Fruit fly (Drosophila melanogaster) whole organism, prepupa: Measurements from ENCODE around the gene ppk14.

ENCODE experiments used
- CG15336 ChIP-seq: fragments of 200-800 bp; sonication (Bioruptor generic); IDR thresholded peaks from 2 replicates; pipeline ENCODE4 v1.3.6; 2022; ENCODE audit warnings: missing biosample characterization, missing genetic modification characterization
- CG1621 ChIP-seq: fragments of 200-800 bp; sonication (Bioruptor generic); optimal IDR thresholded peaks from 3 replicates; lab custom pipeline; 2018; ENCODE audit warnings: missing biosample characterization, mild to moderate bottlenecking, missing genetic modification characterization
- CG8119 ChIP-seq: fragments of 200-800 bp; sonication (Bioruptor generic); IDR thresholded peaks from 3 replicates; pipeline ENCODE4 v1.3.6; 2022; ENCODE audit warnings: missing biosample characterization, missing genetic modification characterization
- Hr4 ChIP-seq: fragments of 200-800 bp; sonication (Bioruptor generic); optimal IDR thresholded peaks from 3 replicates; lab custom pipeline; 2016; ENCODE audit warnings: missing biosample characterization, missing genetic modification characterization
- cyc ChIP-seq: fragments of 200-800 bp; sonication (Bioruptor generic); optimal IDR thresholded peaks from 3 replicates; lab custom pipeline; 2016; ENCODE audit warnings: missing biosample characterization, missing genetic modification characterization
- spab ChIP-seq: fragments of 200-800 bp; sonication (Bioruptor generic); optimal IDR thresholded peaks from 2 replicates; lab custom pipeline; 2017; ENCODE audit warnings: missing biosample characterization, mild to moderate bottlenecking, missing genetic modification characterization, missing genetic modification reagents

dm6 chr2L:6385409-6385808, 30.7 kb downstream of the ppk14 start, which contains the start of gene Nepl6:
- TF ChIP-seq CG15336 (GFP tag; lab: Robert Waterston, UW): no peak
- no peak for TF ChIP-seq CG8119 (GFP tag; lab: Robert Waterston, UW)
- no peak for TF ChIP-seq spab
- no peak for TF ChIP-seq CG1621
- TF ChIP-seq Hr4 (GFP tag; lab: Kevin White, UChicago): no peak
- TF ChIP-seq cyc (GFP tag; lab: Kevin White, UChicago): no peak
